Fruit fly (Drosophila melanogaster) whole organism, pupa: ENCODE data around the gene CG14131.

Experiments
- CG10348 ChIP-seq: fragments of 200-800 bp; sonication (Bioruptor generic); IDR thresholded peaks from 2 replicates; pipeline ENCODE4 v1.3.6; 2022; ENCODE audit warnings: missing biosample characterization, missing genetic modification characterization
- CG12605 ChIP-seq: fragments of 200-800 bp; sonication (Bioruptor generic); IDR thresholded peaks from 2 replicates; pipeline ENCODE4 v1.3.6; 2022; ENCODE audit warnings: missing biosample characterization, missing genetic modification characterization
- CG15710 ChIP-seq: fragments of 200-800 bp; sonication (Bioruptor generic); optimal IDR thresholded peaks from 2 replicates; lab custom pipeline; 2018; ENCODE audit warnings: missing biosample characterization, mild to moderate bottlenecking, missing genetic modification characterization, moderate library complexity
- CG17806 ChIP-seq: fragments of 200-800 bp; sonication (Bioruptor generic); optimal IDR thresholded peaks from 2 replicates; lab custom pipeline; 2018; ENCODE audit warnings: missing biosample characterization, mild to moderate bottlenecking, missing genetic modification characterization, moderate library complexity
- CG34367 ChIP-seq: fragments of 200-800 bp; sonication (Bioruptor generic); optimal IDR thresholded peaks from 2 replicates; lab custom pipeline; 2018; ENCODE audit warnings: missing biosample characterization, mild to moderate bottlenecking, missing genetic modification characterization
- CG4496 ChIP-seq: fragments of 200-800 bp; sonication (Bioruptor generic); IDR thresholded peaks from 3 replicates; pipeline ENCODE4 v1.3.6; 2022; ENCODE audit warnings: missing biosample characterization, missing genetic modification characterization
- CG9948 ChIP-seq: fragments of 200-800 bp; sonication (Bioruptor generic); optimal IDR thresholded peaks from 2 replicates; lab custom pipeline; 2018; ENCODE audit warnings: missing biosample characterization, mild to moderate bottlenecking, missing genetic modification characterization, moderate library complexity
- EcR ChIP-seq: fragments of 200-800 bp; sonication (Bioruptor generic); optimal IDR thresholded peaks from 3 replicates; lab custom pipeline; 2019; ENCODE audit warnings: missing biosample characterization, missing genetic modification characterization, mild to moderate bottlenecking, moderate library complexity, missing genetic modification reagents
- Ets98B ChIP-seq: fragments of 200-800 bp; sonication (Bioruptor generic); IDR thresholded peaks from 2 replicates; pipeline ENCODE4 v1.3.6; 2022; ENCODE audit warnings: missing biosample characterization, missing genetic modification characterization
- Pif1B ChIP-seq: fragments of 200-800 bp; sonication (Bioruptor generic); optimal IDR thresholded peaks from 3 replicates; lab custom pipeline; 2016; ENCODE audit warnings: missing biosample characterization, missing genetic modification characterization
- Snoo ChIP-seq: fragments of 200-800 bp; sonication (Bioruptor generic); optimal IDR thresholded peaks from 3 replicates; lab custom pipeline; 2017; ENCODE audit warnings: missing biosample characterization, mild to moderate bottlenecking, missing genetic modification characterization, inconsistent platforms

- TF ChIP-seq CG4496 (GFP tag; lab: Robert Waterston, UW): no peak
- no peak for TF ChIP-seq CG34367 (tag; lab: Kevin White, UChicago)
- TF ChIP-seq CG12605: no peak
- no peak for TF ChIP-seq CG15710 (tag; lab: Kevin White, UChicago)
- no peak for TF ChIP-seq Ets98B
- no peak for TF ChIP-seq CG17806 (tag; lab: Kevin White, UChicago)
- TF ChIP-seq CG9948 (tag; lab: Kevin White, UChicago): no peak
- TF ChIP-seq CG10348 (GFP tag; lab: Robert Waterston, UW): no peak
- TF ChIP-seq Snoo: no peak
- no peak for TF ChIP-seq Pif1B
- TF ChIP-seq EcR (GFP tag; lab: Kevin White, UChicago): no peak
These were observed 4.8 kb upstream of the CG14131 start, which contains the start of gene Muc68D for dm6 chr3L:11772057-11772456.
